Fruit fly (Drosophila melanogaster) whole organism, wandering third instar larva: Measurements from ENCODE around the gene crol.

ENCODE experiments used
- Abd-B ChIP-seq: fragments of >200 bp; optimal IDR thresholded peaks from 2 replicates; lab custom pipeline; 2017; ENCODE audit warnings: missing biosample characterization, missing genetic modification characterization
- CG32264 ChIP-seq: fragments of 200-800 bp; sonication (Bioruptor generic); optimal IDR thresholded peaks from 2 replicates; lab custom pipeline; 2016; ENCODE audit warnings: missing biosample characterization, missing genetic modification characterization
- CG9705 ChIP-seq: fragments of 200-800 bp; sonication (Bioruptor generic); optimal IDR thresholded peaks from 2 replicates; lab custom pipeline; 2018; ENCODE audit warnings: missing biosample characterization, mild to moderate bottlenecking, missing genetic modification characterization
- CrebA ChIP-seq: fragments of 200-800 bp; sonication (Bioruptor generic); optimal IDR thresholded peaks from 2 replicates; lab custom pipeline; 2016; ENCODE audit warnings: missing biosample characterization, mild to moderate bottlenecking, missing genetic modification characterization, borderline replicate concordance
- Dfd ChIP-seq: fragments of >200 bp; optimal IDR thresholded peaks from 2 replicates; lab custom pipeline; 2017; ENCODE audit warnings: missing biosample characterization, missing genetic modification characterization
- Dif ChIP-seq: fragments of 200-275, 200-300 bp; sonication (Bioruptor generic); optimal IDR thresholded peaks from 2 replicates; lab custom pipeline; 2018; ENCODE audit warnings: missing biosample characterization, missing genetic modification characterization; ENCODE audit not compliant: partially characterized antibody
- GATAd ChIP-seq: sonication (Bioruptor generic); optimal IDR thresholded peaks from 2 replicates; lab custom pipeline; 2016; ENCODE audit warnings: missing biosample characterization, missing genetic modification characterization
- HLH106 ChIP-seq: fragments of 200-800 bp; optimal IDR thresholded peaks from 3 replicates; lab custom pipeline; 2019; ENCODE audit warnings: missing biosample characterization, mild to moderate bottlenecking, missing genetic modification characterization, moderate library complexity
- Hnf4 ChIP-seq: fragments of 200-800 bp; sonication (Bioruptor generic); optimal IDR thresholded peaks from 2 replicates; lab custom pipeline; 2016; ENCODE audit warnings: missing biosample characterization, mild to moderate bottlenecking, missing genetic modification characterization
- Hr78 ChIP-seq: fragments of >200 bp; optimal IDR thresholded peaks from 2 replicates; lab custom pipeline; 2017; ENCODE audit warnings: missing biosample characterization, missing genetic modification characterization
- Hr83 ChIP-seq: fragments of 200-300 bp; sonication (Bioruptor generic); optimal IDR thresholded peaks from 2 replicates; lab custom pipeline; 2016; ENCODE audit warnings: missing biosample characterization, mild to moderate bottlenecking, missing genetic modification characterization, moderate library complexity; ENCODE audit not compliant: poor library complexity, severe bottlenecking
- Jra ChIP-seq: sonication (Bioruptor generic); optimal IDR thresholded peaks from 2 replicates; lab custom pipeline; 2016; ENCODE audit warnings: missing biosample characterization, missing genetic modification characterization
- Mio ChIP-seq: sonication (Bioruptor generic); optimal IDR thresholded peaks from 2 replicates; lab custom pipeline; 2016; ENCODE audit warnings: missing biosample characterization, missing genetic modification characterization
- Myc ChIP-seq: fragments of >200 bp; optimal IDR thresholded peaks from 2 replicates; lab custom pipeline; 2017
- N ChIP-seq: fragments of >200 bp; optimal IDR thresholded peaks from 2 replicates; lab custom pipeline; 2018; ENCODE audit warnings: missing biosample characterization, missing external identifiers, missing genetic modification characterization
- OdsH ChIP-seq: fragments of 200-800 bp; sonication (Bioruptor generic); optimal IDR thresholded peaks from 2 replicates; lab custom pipeline; 2016; ENCODE audit warnings: missing biosample characterization, mild to moderate bottlenecking, missing genetic modification characterization
- Rel ChIP-seq, 2 experiments: fragments of 200-800 bp; sonication (Bioruptor generic) in 1 of 2; optimal IDR thresholded peaks; 2 replicates in 1 of 2; 3 replicates in 1 of 2; lab custom pipeline; 2016 to 2019; ENCODE audit warnings: mild to moderate bottlenecking in 2 of 2, missing biosample characterization in 2 of 2, missing genetic modification characterization in 2 of 2, moderate library complexity in 1 of 2
- Sp1 ChIP-seq: fragments of 200-800 bp; sonication (Bioruptor generic); optimal IDR thresholded peaks from 3 replicates; lab custom pipeline; 2019; ENCODE audit warnings: missing biosample characterization, mild to moderate bottlenecking, missing genetic modification characterization, moderate library complexity
- Vsx2 ChIP-seq: fragments of 200-300, 225-300 bp; sonication (Bioruptor generic); optimal IDR thresholded peaks from 2 replicates; lab custom pipeline; 2018; ENCODE audit warnings: missing biosample characterization, missing genetic modification characterization; ENCODE audit not compliant: partially characterized antibody
- br ChIP-seq: fragments of 200-800 bp; sonication (Bioruptor generic); optimal IDR thresholded peaks from 2 replicates; lab custom pipeline; 2016; ENCODE audit warnings: missing biosample characterization, missing genetic modification characterization
- brk ChIP-seq: fragments of 200-800 bp; sonication (Bioruptor generic); optimal IDR thresholded peaks from 2 replicates; lab custom pipeline; 2016; ENCODE audit warnings: missing biosample characterization, mild to moderate bottlenecking, missing genetic modification characterization
- dl ChIP-seq, 2 experiments: fragments of 175-275, 200-275 bp in 1 of 2; fragments of 200-275 bp in 1 of 2; sonication (Bioruptor generic); optimal IDR thresholded peaks; lab custom pipeline; 2018; ENCODE audit warnings: mild to moderate bottlenecking in 2 of 2, missing biosample characterization in 2 of 2, missing genetic modification characterization in 2 of 2, moderate library complexity in 2 of 2; ENCODE audit not compliant: partially characterized antibody in 2 of 2, insufficient read depth in 1 of 2
- dmrt93B ChIP-seq: fragments of 200-800 bp; sonication (Bioruptor generic); optimal IDR thresholded peaks from 2 replicates; lab custom pipeline; 2018; ENCODE audit warnings: missing biosample characterization, mild to moderate bottlenecking, missing genetic modification characterization
- dsf ChIP-seq: sonication (Bioruptor generic); optimal IDR thresholded peaks from 2 replicates; lab custom pipeline; 2016; ENCODE audit warnings: missing biosample characterization, missing genetic modification characterization, borderline replicate concordance
- ey ChIP-seq: fragments of 200-800 bp; sonication (Bioruptor generic); optimal IDR thresholded peaks from 2 replicates; lab custom pipeline; 2016; ENCODE audit warnings: missing biosample characterization, missing genetic modification characterization
- foxo ChIP-seq, 2 experiments: fragments of 200-800 bp; sonication (Bioruptor generic); optimal IDR thresholded peaks; 2 replicates in 1 of 2; 3 replicates in 1 of 2; lab custom pipeline; 2016 to 2017; ENCODE audit warnings: missing biosample characterization in 2 of 2, missing genetic modification characterization in 2 of 2
- fru ChIP-seq: fragments of 200-800 bp; sonication (Bioruptor generic); optimal IDR thresholded peaks from 3 replicates; lab custom pipeline; 2016; ENCODE audit warnings: missing biosample characterization, mild to moderate bottlenecking, missing genetic modification characterization
- h ChIP-seq: fragments of 200-800 bp; sonication (Bioruptor generic); optimal IDR thresholded peaks from 3 replicates; lab custom pipeline; 2016; ENCODE audit warnings: missing biosample characterization, mild to moderate bottlenecking, missing genetic modification characterization
- jim ChIP-seq: fragments of 175-275, 200-325 bp; sonication (Bioruptor generic); optimal IDR thresholded peaks from 2 replicates; lab custom pipeline; 2016; ENCODE audit warnings: missing biosample characterization, mild to moderate bottlenecking, missing genetic modification characterization
- lola ChIP-seq: fragments of >200 bp; optimal IDR thresholded peaks from 2 replicates; lab custom pipeline; 2017; ENCODE audit warnings: missing biosample characterization, missing genetic modification characterization
- pan ChIP-seq: fragments of >200 bp; optimal IDR thresholded peaks from 2 replicates; lab custom pipeline; 2017
- psq ChIP-seq: fragments of 200-800 bp; sonication (Bioruptor generic); optimal IDR thresholded peaks from 3 replicates; lab custom pipeline; 2017; ENCODE audit warnings: missing biosample characterization, mild to moderate bottlenecking, missing genetic modification characterization, moderate library complexity
- rgr ChIP-seq: fragments of 200-800 bp; sonication (Bioruptor generic); optimal IDR thresholded peaks from 3 replicates; lab custom pipeline; 2016; ENCODE audit warnings: missing biosample characterization, mild to moderate bottlenecking, missing genetic modification characterization
- sage ChIP-seq: fragments of 200-800 bp; sonication (Bioruptor generic); optimal IDR thresholded peaks from 2 replicates; lab custom pipeline; 2016; ENCODE audit warnings: missing biosample characterization, mild to moderate bottlenecking, missing genetic modification characterization
- sv ChIP-seq: fragments of 200-800 bp; sonication (Bioruptor generic); optimal IDR thresholded peaks from 3 replicates; lab custom pipeline; 2016; ENCODE audit warnings: missing biosample characterization, missing genetic modification characterization
- tai ChIP-seq: sonication (Bioruptor generic); optimal IDR thresholded peaks from 2 replicates; lab custom pipeline; 2016; ENCODE audit warnings: missing biosample characterization, missing genetic modification characterization
- usp ChIP-seq: fragments of >200 bp; optimal IDR thresholded peaks from 2 replicates; lab custom pipeline; 2017; ENCODE audit warnings: missing biosample characterization, missing genetic modification characterization
- woc ChIP-seq: sonication (Bioruptor generic); optimal IDR thresholded peaks from 2 replicates; lab custom pipeline; 2016; ENCODE audit warnings: missing biosample characterization, mild to moderate bottlenecking, missing genetic modification characterization

crol gene

DNA sequence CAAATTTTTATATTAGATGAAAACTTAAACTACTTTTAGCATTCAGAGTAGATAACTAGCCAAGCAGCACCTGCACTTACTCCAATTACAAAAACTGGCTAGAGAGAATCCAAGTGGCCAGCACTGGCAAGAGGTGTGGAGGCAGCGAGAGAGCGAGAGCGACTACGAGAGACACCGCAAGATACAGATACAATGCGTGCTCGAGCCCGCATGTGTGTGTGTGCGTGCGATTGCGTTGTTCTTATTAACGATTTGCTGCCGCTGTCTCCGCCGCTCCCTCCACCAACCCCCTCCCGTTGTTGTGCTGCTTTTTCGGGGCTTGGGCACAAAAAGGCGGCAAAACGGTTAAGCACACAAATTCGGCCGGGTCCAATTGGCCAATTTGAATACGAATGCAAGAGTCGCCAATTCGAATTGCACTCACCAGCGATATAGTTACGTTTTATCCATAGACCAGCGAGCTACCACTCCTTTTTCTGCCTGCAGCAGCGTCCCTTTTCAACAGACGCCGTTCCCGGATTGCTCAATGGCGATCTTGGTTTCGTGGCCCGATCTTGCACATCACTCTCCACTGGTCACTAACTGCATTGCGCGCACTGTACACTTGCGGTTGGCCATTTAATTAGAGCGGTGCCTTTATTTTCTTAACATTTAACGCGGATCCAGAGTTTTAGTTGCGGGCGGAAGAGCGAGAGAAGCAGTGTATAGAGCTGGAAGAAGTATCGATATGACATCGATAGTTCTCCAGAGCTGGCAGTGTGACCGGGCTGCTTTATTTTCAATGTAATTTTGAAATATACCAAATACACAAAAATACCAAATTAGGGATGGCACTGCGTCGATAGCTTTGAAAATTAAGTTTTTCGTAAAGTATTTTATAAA, at the start of gene crol:
crol (minus strand) TSS at position 737 of the 882 bp plus-strand sequence.
- TF ChIP-seq Vsx2 (GFP tag; lab: Kevin White, UChicago) (peak; percentile 58), woc (GFP tag; lab: Kevin White, UChicago) (peak; percentile 76), br (GFP tag; lab: Kevin White, UChicago) (peak; percentile 3), Rel (GFP tag; optimal IDR thresholded peaks at IDR 0.05; lab: Kevin White, UChicago) (no peak), Rel (tag; optimal IDR thresholded peaks at IDR 0.05; lab: Kevin White, UChicago) (peak; percentile 95), OdsH (no peak), brk (GFP tag; lab: Kevin White, UChicago) (no peak), N (GFP tag; lab: Kevin White, UChicago) (no peak), ey (GFP tag; lab: Kevin White, UChicago) (no peak), Hr83 (GFP tag; lab: Kevin White, UChicago) (peak; percentile 38), CrebA (no peak), dmrt93B (GFP tag; lab: Kevin White, UChicago) (no peak), foxo (GFP tag; optimal IDR thresholded peaks at IDR 0.05; lab: Kevin White, UChicago) (no peak), dl (GFP tag; optimal IDR thresholded peaks at IDR 0.05; lab: Kevin White, UChicago; ENCODE audit: insufficient read depth in 1 of 2, partially characterized antibody in 2 of 2) (peak; percentile 74 to 81), Hr78 (GFP tag; lab: Kevin White, UChicago) (no peak), GATAd (no peak), Dfd (GFP tag; lab: Kevin White, UChicago) (no peak), Myc (lab: Kevin White, UChicago) (peak; percentile 85), tai (GFP tag; lab: Kevin White, UChicago) (no peak), rgr (GFP tag; lab: Kevin White, UChicago) (no peak), HLH106 (tag; lab: Kevin White, UChicago) (peak; percentile 8), pan (lab: Kevin White, UChicago) (no peak), Jra (no peak), sage (GFP tag; lab: Kevin White, UChicago) (no peak), CG9705 (GFP tag; lab: Kevin White, UChicago) (peak; percentile 19), Abd-B (GFP tag; lab: Kevin White, UChicago) (no peak), usp (no peak), jim (GFP tag; lab: Kevin White, UChicago) (peak; percentile 84), Hnf4 (GFP tag; lab: Kevin White, UChicago) (peak; percentile 33), dsf (GFP tag; lab: Kevin White, UChicago) (peak; percentile 0), psq (GFP tag; lab: Kevin White, UChicago) (peak; percentile 78), Sp1 (GFP tag; lab: Kevin White, UChicago) (no peak), CG32264 (GFP tag; lab: Kevin White, UChicago) (no peak), lola (GFP tag; lab: Kevin White, UChicago) (no peak), Dif (GFP tag; lab: Kevin White, UChicago) (peak; percentile 79), fru (GFP tag; lab: Kevin White, UChicago) (no peak), h (GFP tag; lab: Kevin White, UChicago) (peak; percentile 29), Mio (GFP tag; lab: Kevin White, UChicago) (no peak), sv (GFP tag; lab: Kevin White, UChicago) (no peak)
- TF ChIP-seq, all 38 proteins: peak for 15

DNA sequence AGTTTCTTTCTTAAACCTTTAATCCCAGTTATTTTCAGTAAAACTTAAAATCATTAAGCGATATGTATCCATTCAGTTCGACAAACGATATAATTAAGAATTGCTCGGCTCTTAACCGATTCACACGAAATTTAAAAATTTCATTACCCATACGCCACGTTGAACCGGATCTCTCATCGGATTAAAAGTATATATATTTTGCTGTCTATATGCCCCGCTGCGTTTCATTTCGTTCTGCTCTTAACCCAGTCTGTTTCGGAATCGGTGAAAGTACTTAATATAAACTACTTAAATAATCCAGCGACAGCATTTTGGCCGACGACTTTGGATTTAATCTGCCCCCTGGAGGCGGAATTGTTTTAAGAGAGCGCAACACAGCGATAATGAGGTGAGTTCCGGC, 43.9 kb upstream of the crol start, which contains the start of gene CG42751:
CG42751 (plus strand) TSS at position 301 of the 400 bp plus-strand sequence.
- no peak for TF ChIP-seq br (GFP tag; lab: Kevin White, UChicago)
- TF ChIP-seq Jra: no peak
- no peak for TF ChIP-seq jim (GFP tag; lab: Kevin White, UChicago)
- TF ChIP-seq dsf (GFP tag; lab: Kevin White, UChicago): no peak
- TF ChIP-seq GATAd: no peak
- TF ChIP-seq, all 38 proteins: peak for 0
